Worm (Caenorhabditis elegans): ENCODE measurements around the gene asp-3.

DNA sequence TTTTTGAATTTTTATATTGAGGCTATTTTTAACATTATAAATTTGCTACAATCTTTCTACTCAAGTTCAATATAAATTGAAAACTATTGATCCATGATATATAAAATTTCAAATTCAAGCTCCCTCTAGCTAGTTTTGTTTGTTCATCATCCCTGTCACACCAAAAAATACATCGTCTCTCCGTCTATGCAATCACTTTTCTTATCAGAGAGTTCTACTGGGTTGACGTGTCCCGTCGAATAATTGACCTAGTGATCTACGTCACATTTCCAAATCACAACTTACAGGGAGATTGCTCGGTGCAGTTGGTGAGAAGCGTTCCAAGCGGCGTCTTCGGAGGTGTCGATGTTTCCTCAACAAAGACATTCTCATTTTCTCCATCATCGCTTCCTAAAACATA is 29.7 kb upstream of the asp-3 start:
- TF ChIP-seq flt-1 (GFP tag; IDR thresholded peaks at IDR 0.05) (no peak), med-1 (GFP tag; optimal IDR thresholded peaks at IDR 0.05; ENCODE audit: insufficient read depth) (no peak), T22C8.4 (GFP tag; IDR thresholded peaks at IDR 0.05) (no peak), klf-2 (GFP tag; conservative IDR thresholded peaks at IDR 0.05) (no peak), ztf-23 (GFP tag; IDR thresholded peaks at IDR 0.05) (no peak), tab-1 (GFP tag; IDR thresholded peaks at IDR 0.05) (no peak), cog-1 (tag; optimal IDR thresholded peaks at IDR 0.05) (no peak), ztf-29 (GFP tag; IDR thresholded peaks at IDR 0.05) (no peak), ref-1 (GFP tag; conservative IDR thresholded peaks at IDR 0.05) (no peak)

Measured in whole organism, midembryonic.